Worm (Caenorhabditis elegans): Measurements from ENCODE around the gene fbxa-141.

DNA sequence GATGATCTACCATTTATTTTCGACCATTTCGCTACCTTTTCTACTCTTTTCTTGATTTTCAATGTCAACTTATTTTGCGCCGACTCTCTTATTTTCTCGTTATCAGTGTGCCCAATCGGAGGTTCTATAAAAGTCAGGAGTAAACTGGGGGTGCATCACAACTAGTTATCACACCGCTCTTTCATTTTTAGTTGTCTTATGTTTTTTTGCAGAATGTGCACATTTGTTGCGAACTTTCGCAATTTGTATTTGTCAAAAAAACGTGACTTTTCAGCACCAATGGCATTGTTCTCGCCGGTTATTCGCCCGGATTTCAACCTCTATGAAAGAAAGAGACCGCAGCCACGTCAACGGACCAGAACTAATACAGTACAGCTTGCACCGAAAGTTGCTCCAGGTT is 24.9 kb upstream of the fbxa-141 start:
- TF ChIP-seq klf-2 (GFP tag; conservative IDR thresholded peaks at IDR 0.05), result no peak
- no peak for TF ChIP-seq cog-1 (tag; optimal IDR thresholded peaks at IDR 0.05)
- TF ChIP-seq tab-1 (GFP tag; IDR thresholded peaks at IDR 0.05), result no peak
- TF ChIP-seq flt-1 (GFP tag; IDR thresholded peaks at IDR 0.05), result no peak
- no peak for TF ChIP-seq ztf-29 (GFP tag; IDR thresholded peaks at IDR 0.05)

All from whole organism, midembryonic.